Worm (Caenorhabditis elegans): ENCODE data around the gene zip-8.

- no peak for TF ChIP-seq nhr-11 (tag; optimal IDR thresholded peaks at IDR 0.05)
- no peak for TF ChIP-seq pqm-1 (tag; optimal IDR thresholded peaks at IDR 0.05)
- no peak for TF ChIP-seq zag-1 (tag; optimal IDR thresholded peaks at IDR 0.05)
Observed at ce11 chrIII:6519949-6520348, 41.2 kb downstream of the zip-8 start, which contains the start of gene C09E7.10.
